Worm (Caenorhabditis elegans) whole organism, midembryonic: ENCODE measurements around the gene cyp-33C6.

Experiments used
- T22C8.4 ChIP-seq: fragments of 200-800 bp; sonication (Bioruptor generic); IDR thresholded peaks from 2 replicates; pipeline ENCODE4 v1.3.6; 2022; ENCODE audit warnings: missing genetic modification characterization, missing compliant biosample characterization
- cog-1 ChIP-seq: sonication (generic microtip); optimal IDR thresholded peaks from 2 replicates; lab custom pipeline; 2016; ENCODE audit warnings: missing genetic modification characterization, missing compliant biosample characterization
- flt-1 ChIP-seq: fragments of 200-800 bp; sonication (Bioruptor generic); IDR thresholded peaks from 2 replicates; pipeline ENCODE4 v1.3.6; 2022; ENCODE audit warnings: missing genetic modification characterization, missing compliant biosample characterization
- klf-2 ChIP-seq: fragments of 200-800 bp; sonication (Bioruptor generic); conservative IDR thresholded peaks from 2 replicates; pipeline ENCODE4 v1.3.6; 2022; ENCODE audit warnings: missing genetic modification reagents, missing genetic modification characterization, missing compliant biosample characterization
- med-1 ChIP-seq: sonication (generic microtip); optimal IDR thresholded peaks from 2 replicates; lab custom pipeline; 2017; ENCODE audit warnings: missing genetic modification characterization, mild to moderate bottlenecking, missing compliant biosample characterization, antibody characterized with exemption, missing genetic modification reagents; ENCODE audit not compliant: insufficient read depth
- ref-1 ChIP-seq: fragments of 200-800 bp; sonication (Bioruptor generic); conservative IDR thresholded peaks from 2 replicates; pipeline ENCODE4 v1.3.6; 2022; ENCODE audit warnings: missing genetic modification reagents, missing genetic modification characterization, missing compliant biosample characterization
- tab-1 ChIP-seq: fragments of 200-800 bp; sonication (Bioruptor generic); IDR thresholded peaks from 2 replicates; pipeline ENCODE4 v1.3.6; 2022; ENCODE audit warnings: missing genetic modification characterization, missing compliant biosample characterization
- ztf-23 ChIP-seq: fragments of 200-800 bp; sonication (Bioruptor generic); IDR thresholded peaks from 2 replicates; pipeline ENCODE4 v1.3.6; 2022; ENCODE audit warnings: missing genetic modification reagents, missing genetic modification characterization, missing compliant biosample characterization
- ztf-29 ChIP-seq: fragments of 200-800 bp; sonication (Bioruptor generic); IDR thresholded peaks from 2 replicates; pipeline ENCODE4 v1.3.6; 2022; ENCODE audit warnings: missing genetic modification reagents, missing genetic modification characterization, missing compliant biosample characterization

The cyp-33C6 gene

ce11 chrV:2225130-2225529 lies 24.1 kb downstream of the cyp-33C6 start, which contains the start of gene nhr-103:
TSS of gene nhr-103 (plus strand) at chrV:2225430.
- TF ChIP-seq flt-1 (GFP tag; lab: Robert Waterston, UW), result no peak
- TF ChIP-seq cog-1, result no peak
- no peak for TF ChIP-seq T22C8.4 (GFP tag; lab: Robert Waterston, UW)

- TF ChIP-seq ref-1 (GFP tag; lab: Robert Waterston, UW), result no peak
- TF ChIP-seq klf-2 (GFP tag; lab: Robert Waterston, UW), result no peak
- no peak for TF ChIP-seq tab-1 (GFP tag; lab: Robert Waterston, UW)
- no peak for TF ChIP-seq cog-1
- TF ChIP-seq ztf-23 (GFP tag; lab: Robert Waterston, UW), result no peak
- no peak for TF ChIP-seq med-1
- TF ChIP-seq T22C8.4 (GFP tag; lab: Robert Waterston, UW), result no peak
- no peak for TF ChIP-seq ztf-29
- TF ChIP-seq flt-1 (GFP tag; lab: Robert Waterston, UW), result no peak
Measured at ce11 chrV:2221764-2222163, 27.4 kb downstream of the cyp-33C6 start, which contains the start of gene nhr-128. TSS of gene nhr-128 (plus strand) at chrV:2222064.

ce11 chrV:2218803-2219202 lies 30.4 kb downstream of the cyp-33C6 start, which contains the start of gene nhr-56:
TSS of gene nhr-56 (plus strand) at chrV:2219004.
- TF ChIP-seq T22C8.4 (GFP tag; lab: Robert Waterston, UW) (no peak), tab-1 (GFP tag; lab: Robert Waterston, UW) (no peak), ztf-23 (GFP tag; lab: Robert Waterston, UW) (no peak), med-1 (no peak)

DNA sequence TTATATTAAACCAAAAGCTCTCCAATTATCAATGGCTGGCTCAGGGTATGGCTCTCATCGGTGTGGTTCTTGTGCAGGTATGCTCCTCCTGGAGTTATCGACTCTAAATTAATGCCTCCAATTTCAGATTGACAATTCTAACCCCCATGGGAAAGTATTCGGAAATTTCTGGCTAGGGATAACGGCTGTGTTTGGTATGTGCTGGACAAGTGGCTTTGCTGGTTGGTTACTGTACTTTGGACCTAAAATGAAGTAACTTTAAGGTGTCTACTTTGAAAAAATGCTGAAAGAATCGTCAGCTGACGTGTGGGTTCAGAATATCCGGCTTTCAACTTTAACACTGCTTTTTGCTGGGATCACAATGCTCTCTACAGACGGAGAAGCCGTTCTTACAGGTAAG lies 32.3 kb downstream of the cyp-33C6 start:
- no peak for TF ChIP-seq klf-2 (GFP tag; lab: Robert Waterston, UW)
- no peak for TF ChIP-seq med-1
- TF ChIP-seq ztf-29, result no peak
- TF ChIP-seq flt-1 (GFP tag; lab: Robert Waterston, UW), result no peak
- no peak for TF ChIP-seq T22C8.4 (GFP tag; lab: Robert Waterston, UW)
- TF ChIP-seq tab-1 (GFP tag; lab: Robert Waterston, UW), result no peak
- TF ChIP-seq ztf-23 (GFP tag; lab: Robert Waterston, UW), result no peak
- TF ChIP-seq ref-1 (GFP tag; lab: Robert Waterston, UW), result no peak
- TF ChIP-seq cog-1, result no peak

DNA sequence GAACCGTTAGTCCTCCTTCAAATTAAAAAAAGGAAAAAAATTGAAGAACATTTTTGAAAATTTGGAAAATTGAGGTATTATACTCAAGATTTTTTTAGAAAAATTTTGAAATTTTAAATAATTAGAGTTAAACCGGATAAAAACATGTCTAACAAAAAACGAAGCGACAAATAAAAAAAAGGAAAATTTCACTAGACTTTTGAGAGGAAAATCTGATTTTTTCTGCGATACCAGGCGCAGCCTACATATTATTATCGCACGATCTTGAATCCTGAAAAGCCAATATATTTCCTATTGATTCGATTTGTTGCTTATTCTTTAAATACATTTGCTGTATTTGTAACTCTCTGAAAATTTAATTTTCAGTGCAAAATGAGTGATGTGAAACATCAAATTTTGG lies 33.9 kb downstream of the cyp-33C6 start, which contains the start of gene nstp-8:
Gene nstp-8, plus strand, starts transcription at position 301 of the 400 bp plus-strand sequence.
- TF ChIP-seq med-1, result no peak
- TF ChIP-seq ref-1 (GFP tag; lab: Robert Waterston, UW), result no peak
- TF ChIP-seq klf-2 (GFP tag; lab: Robert Waterston, UW), result no peak
- no peak for TF ChIP-seq ztf-23 (GFP tag; lab: Robert Waterston, UW)
- no peak for TF ChIP-seq ztf-29
- TF ChIP-seq tab-1 (GFP tag; lab: Robert Waterston, UW), result no peak
- TF ChIP-seq flt-1 (GFP tag; lab: Robert Waterston, UW), result no peak
- TF ChIP-seq cog-1, result no peak

ce11 chrV:2214428-2215038 lies 34.7 kb downstream of the cyp-33C6 start, which contains the start of gene nhr-184:
TSS of gene nhr-184 (minus strand) at chrV:2214478.
- TF ChIP-seq cog-1, result no peak

ce11 chrV:2211936-2212335 lies 37.3 kb downstream of the cyp-33C6 start, which contains the start of gene nhr-133:
TSS of gene nhr-133 (minus strand) at chrV:2212118.
- no peak for TF ChIP-seq med-1
- no peak for TF ChIP-seq tab-1 (GFP tag; lab: Robert Waterston, UW)
- no peak for TF ChIP-seq flt-1 (GFP tag; lab: Robert Waterston, UW)
- no peak for TF ChIP-seq ztf-23 (GFP tag; lab: Robert Waterston, UW)

- no peak for TF ChIP-seq ztf-29
- TF ChIP-seq ztf-23 (GFP tag; lab: Robert Waterston, UW), result no peak
- TF ChIP-seq ref-1 (GFP tag; lab: Robert Waterston, UW), result no peak
- no peak for TF ChIP-seq cog-1
Measured at ce11 chrV:2207527-2207926, 41.7 kb downstream of the cyp-33C6 start.

DNA sequence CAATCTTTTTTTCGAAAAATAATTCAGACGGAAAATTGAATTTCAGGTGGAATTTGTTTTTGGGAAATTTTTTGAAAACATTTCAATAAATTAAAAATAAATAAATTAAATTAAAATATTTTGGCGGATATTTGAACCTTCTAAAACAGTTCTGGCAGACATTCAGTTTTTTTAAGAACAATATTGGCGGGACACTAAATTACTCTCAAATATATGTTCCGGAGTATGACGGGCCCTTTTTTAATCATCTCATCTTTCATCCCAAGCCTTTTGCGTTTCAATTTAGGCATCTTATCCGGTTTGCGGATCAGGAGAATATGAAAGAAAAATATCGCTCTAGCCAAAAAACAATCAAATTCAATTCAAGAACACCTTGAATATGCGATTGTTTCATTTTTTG lies 42.4 kb downstream of the cyp-33C6 start, which contains the start of gene svh-11:
Gene svh-11, plus strand, starts transcription at position 301 of the 400 bp plus-strand sequence.
- TF ChIP-seq ref-1 (GFP tag; lab: Robert Waterston, UW) (no peak), flt-1 (GFP tag; lab: Robert Waterston, UW) (no peak), tab-1 (GFP tag; lab: Robert Waterston, UW) (no peak), ztf-29 (no peak), klf-2 (GFP tag; lab: Robert Waterston, UW) (no peak), cog-1 (no peak), T22C8.4 (GFP tag; lab: Robert Waterston, UW) (no peak), med-1 (no peak), ztf-23 (GFP tag; lab: Robert Waterston, UW) (no peak)

DNA sequence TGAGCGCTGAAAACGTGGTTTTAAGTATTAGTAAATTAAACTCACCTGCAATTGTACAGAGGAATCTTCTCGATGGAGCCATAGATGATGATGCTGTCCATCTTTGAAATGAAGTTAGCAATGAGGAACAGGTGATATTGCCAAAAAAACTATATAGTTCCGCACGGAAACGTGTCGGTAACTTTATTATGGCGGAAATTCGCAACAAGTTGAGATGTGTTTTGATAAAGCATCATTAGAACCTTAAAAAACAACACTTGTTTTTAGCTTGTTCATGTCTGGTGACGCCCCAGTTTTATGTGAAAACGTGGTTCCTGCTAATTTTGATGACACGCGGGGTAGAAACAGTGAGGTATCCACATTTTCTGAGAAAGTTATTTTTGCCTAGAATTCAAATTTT lies 43.0 kb downstream of the cyp-33C6 start, which contains the start of gene srt-40:
Gene srt-40, minus strand, starts transcription at position 101 of the 400 bp plus-strand sequence.
- no peak for TF ChIP-seq ref-1 (GFP tag; lab: Robert Waterston, UW)
- TF ChIP-seq ztf-23 (GFP tag; lab: Robert Waterston, UW), result no peak
- TF ChIP-seq ztf-29, result no peak
- no peak for TF ChIP-seq cog-1
- no peak for TF ChIP-seq flt-1 (GFP tag; lab: Robert Waterston, UW)
- TF ChIP-seq med-1, result no peak
- TF ChIP-seq tab-1 (GFP tag; lab: Robert Waterston, UW), result no peak
- TF ChIP-seq T22C8.4 (GFP tag; lab: Robert Waterston, UW), result no peak
- no peak for TF ChIP-seq klf-2 (GFP tag; lab: Robert Waterston, UW)

DNA sequence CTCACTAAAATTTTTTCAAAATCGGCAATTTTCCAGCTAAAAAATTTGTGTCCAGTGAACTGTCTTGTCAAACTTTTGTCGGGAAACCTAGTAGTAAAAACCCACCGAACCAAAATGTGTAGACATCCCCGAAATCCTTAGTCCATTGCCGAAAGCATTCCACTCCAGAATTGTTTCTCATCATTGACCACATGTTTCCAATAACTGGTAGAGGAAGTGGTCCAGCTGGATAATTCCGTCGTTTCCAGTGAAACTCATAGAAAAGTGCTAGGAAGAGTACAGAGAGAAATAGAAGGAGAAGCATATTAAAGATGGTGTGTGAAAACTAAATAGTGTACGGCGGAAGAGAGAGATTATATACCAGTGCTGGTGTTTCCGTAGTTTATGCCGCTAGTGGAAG lies 45.1 kb downstream of the cyp-33C6 start, which contains the start of gene cyp-33C12:
Gene cyp-33C12, minus strand, starts transcription at position 321 of the 400 bp plus-strand sequence.
- TF ChIP-seq flt-1 (GFP tag; lab: Robert Waterston, UW) (no peak), T22C8.4 (GFP tag; lab: Robert Waterston, UW) (no peak), klf-2 (GFP tag; lab: Robert Waterston, UW) (no peak), med-1 (no peak), ref-1 (GFP tag; lab: Robert Waterston, UW) (no peak), ztf-23 (GFP tag; lab: Robert Waterston, UW) (no peak), cog-1 (no peak), tab-1 (GFP tag; lab: Robert Waterston, UW) (no peak), ztf-29 (no peak)
